Worm (Caenorhabditis elegans) whole organism, mixed stage, embryonic: ENCODE measurements around the gene ssu-1.

ENCODE experiments used
- M03D4.4 ChIP-seq: sonication (generic microtip); optimal IDR thresholded peaks from 2 replicates; lab custom pipeline; 2017; ENCODE audit warnings: mild to moderate bottlenecking, missing genetic modification characterization, missing compliant biosample characterization
- blmp-1 ChIP-seq: fragments of 150-350 bp; optimal IDR thresholded peaks from 2 replicates; lab custom pipeline; 2014; ENCODE audit warnings: missing biosample characterization, missing genetic modification characterization
- ceh-39 ChIP-seq: fragments of 150-350 bp; optimal IDR thresholded peaks from 2 replicates; lab custom pipeline; 2014; ENCODE audit warnings: missing biosample characterization, missing genetic modification characterization
- ceh-43 ChIP-seq: fragments of 200-800 bp; sonication (Bioruptor generic); optimal IDR thresholded peaks from 2 replicates; lab custom pipeline; 2018; ENCODE audit warnings: mild to moderate bottlenecking, missing genetic modification characterization, moderate library complexity, missing compliant biosample characterization
- cnd-1 ChIP-seq: fragments of 200-800 bp; sonication (Bioruptor generic); optimal IDR thresholded peaks from 2 replicates; lab custom pipeline; 2018; ENCODE audit warnings: mild to moderate bottlenecking, missing genetic modification characterization, missing compliant biosample characterization
- drap-1 ChIP-seq: fragments of 200-800 bp; sonication (Bioruptor generic); optimal IDR thresholded peaks from 3 replicates; lab custom pipeline; 2018; ENCODE audit warnings: mild to moderate bottlenecking, missing genetic modification characterization, missing compliant biosample characterization
- elt-1 ChIP-seq: sonication (generic microtip); optimal IDR thresholded peaks from 2 replicates; lab custom pipeline; 2017; ENCODE audit warnings: missing genetic modification characterization, mild to moderate bottlenecking, missing compliant biosample characterization, antibody characterized with exemption, moderate library complexity, borderline replicate concordance; ENCODE audit not compliant: insufficient read depth
- elt-3 ChIP-seq: fragments of 150-350 bp; optimal IDR thresholded peaks from 2 replicates; lab custom pipeline; 2014; ENCODE audit warnings: missing biosample characterization, missing genetic modification characterization
- flh-1 ChIP-seq: fragments of 200-800 bp; sonication (Bioruptor generic); optimal IDR thresholded peaks from 2 replicates; lab custom pipeline; 2018; ENCODE audit warnings: mild to moderate bottlenecking, missing genetic modification characterization, moderate library complexity, missing compliant biosample characterization
- ham-2 ChIP-seq: fragments of 200-800 bp; sonication (Bioruptor generic); optimal IDR thresholded peaks from 2 replicates; lab custom pipeline; 2018; ENCODE audit warnings: mild to moderate bottlenecking, missing genetic modification characterization, missing compliant biosample characterization
- hlh-1 ChIP-seq: fragments of 150-350 bp; optimal IDR thresholded peaks from 2 replicates; lab custom pipeline; 2014; ENCODE audit warnings: missing biosample characterization, missing genetic modification reagents, missing genetic modification characterization
- lin-13 ChIP-seq: fragments of 150-350 bp; optimal IDR thresholded peaks from 2 replicates; lab custom pipeline; 2014; ENCODE audit warnings: missing biosample characterization, missing genetic modification characterization
- lin-32 ChIP-seq: fragments of 200-800 bp; sonication (Bioruptor generic); optimal IDR thresholded peaks from 2 replicates; lab custom pipeline; 2018; ENCODE audit warnings: mild to moderate bottlenecking, missing genetic modification characterization, missing compliant biosample characterization
- mab-5 ChIP-seq: fragments of 150-350 bp; optimal IDR thresholded peaks from 2 replicates; lab custom pipeline; 2014; ENCODE audit warnings: missing biosample characterization, missing genetic modification characterization
- mep-1 ChIP-seq: fragments of 150-350 bp; optimal IDR thresholded peaks from 2 replicates; lab custom pipeline; 2017; ENCODE audit warnings: missing biosample characterization, missing genetic modification reagents, missing genetic modification characterization, inconsistent platforms
- mls-2 ChIP-seq: sonication (generic microtip); optimal IDR thresholded peaks from 2 replicates; lab custom pipeline; 2016; ENCODE audit warnings: mild to moderate bottlenecking, missing genetic modification characterization, moderate library complexity, missing compliant biosample characterization
- nhr-2 ChIP-seq: fragments of 150-350 bp; optimal IDR thresholded peaks from 2 replicates; lab custom pipeline; 2014; ENCODE audit warnings: missing biosample characterization, missing genetic modification characterization
- nhr-237 ChIP-seq: fragments of 150-350 bp; optimal IDR thresholded peaks from 2 replicates; lab custom pipeline; 2014; ENCODE audit warnings: missing biosample characterization, missing genetic modification characterization
- nhr-28 ChIP-seq: fragments of 150-350 bp; optimal IDR thresholded peaks from 2 replicates; lab custom pipeline; 2014; ENCODE audit warnings: missing biosample characterization, missing genetic modification characterization
- sem-2 ChIP-seq: fragments of 200-800 bp; sonication (Bioruptor generic); optimal IDR thresholded peaks from 2 replicates; lab custom pipeline; 2018; ENCODE audit warnings: mild to moderate bottlenecking, missing genetic modification characterization, missing compliant biosample characterization
- sptf-1 ChIP-seq: sonication (generic microtip); optimal IDR thresholded peaks from 2 replicates; lab custom pipeline; 2017; ENCODE audit warnings: mild to moderate bottlenecking, missing genetic modification characterization, moderate library complexity, missing compliant biosample characterization
- tbx-8 ChIP-seq: fragments of 200-800 bp; sonication (Bioruptor generic); optimal IDR thresholded peaks from 2 replicates; lab custom pipeline; 2018; ENCODE audit warnings: mild to moderate bottlenecking, missing genetic modification characterization, moderate library complexity, missing compliant biosample characterization
- unc-120 ChIP-seq: sonication (generic microtip); optimal IDR thresholded peaks from 2 replicates; lab custom pipeline; 2017; ENCODE audit warnings: missing genetic modification characterization, missing compliant biosample characterization; ENCODE audit not compliant: poor library complexity, severe bottlenecking
- unc-39 ChIP-seq: fragments of 150-350 bp; optimal IDR thresholded peaks from 2 replicates; lab custom pipeline; 2014; ENCODE audit warnings: missing biosample characterization, missing genetic modification characterization
- unc-62 ChIP-seq: fragments of 150-350 bp; optimal IDR thresholded peaks from 2 replicates; lab custom pipeline; 2014; ENCODE audit warnings: missing biosample characterization, missing genetic modification reagents, missing genetic modification characterization
- zip-8 ChIP-seq: fragments of 150-350 bp; optimal IDR thresholded peaks from 2 replicates; lab custom pipeline; 2014; ENCODE audit warnings: missing biosample characterization, missing genetic modification characterization

ssu-1 gene

DNA sequence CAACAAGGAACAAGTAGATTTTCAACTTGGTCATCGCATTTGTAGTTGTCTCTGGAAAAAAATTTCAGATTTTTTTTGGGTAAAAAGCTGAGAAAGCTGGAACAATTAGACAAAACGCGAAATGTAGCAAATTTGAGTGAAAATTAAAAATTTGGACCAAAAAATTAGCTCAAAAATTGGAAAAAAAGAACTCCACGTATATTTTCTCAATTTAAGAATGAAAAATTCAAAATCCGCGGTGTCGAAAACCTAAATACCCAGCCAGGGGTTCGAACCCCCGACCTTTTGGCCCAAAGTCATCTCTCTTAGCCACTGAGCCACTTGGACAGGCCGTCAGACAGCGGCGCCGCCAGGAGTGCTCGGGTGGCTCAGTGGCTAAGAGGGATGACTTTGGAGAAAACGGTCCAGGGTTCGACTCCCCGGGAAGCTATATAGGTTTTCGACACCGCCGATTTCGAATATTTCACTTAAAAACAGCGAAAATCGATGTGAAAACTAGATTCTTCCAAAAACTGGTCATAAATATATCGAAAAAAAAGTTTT, 12.4 kb downstream of the ssu-1 start, which contains the start of gene ncx-1:
Gene ncx-1 (minus strand): TSS at position 51 of the 543 bp plus-strand sequence.
- no peak for TF ChIP-seq cnd-1 (tag; lab: Kevin White, UChicago)
- no peak for TF ChIP-seq mab-5 (tag; lab: Kevin White, UChicago)
- no peak for TF ChIP-seq lin-13 (tag; lab: Kevin White, UChicago)
- TF ChIP-seq ham-2 (GFP tag; lab: Kevin White, UChicago), result no peak
- no peak for TF ChIP-seq tbx-8
- TF ChIP-seq nhr-2 (tag; lab: Kevin White, UChicago), result no peak

DNA sequence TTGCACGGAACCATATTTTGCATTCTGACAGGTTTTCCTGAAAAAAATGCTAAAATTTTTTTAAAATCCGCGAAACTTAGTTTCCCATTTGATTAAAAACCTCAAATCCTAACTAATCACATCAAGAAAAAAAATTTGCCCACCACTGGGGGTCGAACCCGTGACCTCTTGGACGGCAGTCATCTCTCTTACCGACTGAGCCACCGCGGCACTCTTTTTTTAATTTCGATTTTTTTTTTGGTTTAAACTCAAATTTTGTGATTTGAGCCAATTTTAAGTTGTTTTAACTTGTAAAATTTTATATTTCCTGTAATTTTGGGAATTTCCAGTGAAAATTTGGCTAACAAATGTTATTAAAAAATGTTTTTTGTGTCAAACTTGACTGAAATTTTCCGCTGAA, 13.3 kb downstream of the ssu-1 start:
- no peak for TF ChIP-seq sptf-1 (tag; lab: Kevin White, UChicago)
- TF ChIP-seq unc-120 (tag; lab: Kevin White, UChicago), result no peak
- no peak for TF ChIP-seq lin-13 (tag; lab: Kevin White, UChicago)
- no peak for TF ChIP-seq mab-5 (tag; lab: Kevin White, UChicago)
- no peak for TF ChIP-seq nhr-237 (tag; lab: Kevin White, UChicago)
- TF ChIP-seq mep-1 (tag; lab: Kevin White, UChicago), result no peak
- TF ChIP-seq ceh-43 (GFP tag; lab: Kevin White, UChicago), result no peak
- no peak for TF ChIP-seq elt-3 (tag; lab: Kevin White, UChicago)
- no peak for TF ChIP-seq flh-1 (GFP tag; lab: Kevin White, UChicago)
- no peak for TF ChIP-seq sem-2
- TF ChIP-seq hlh-1, result no peak
- TF ChIP-seq nhr-28 (tag; lab: Kevin White, UChicago), result no peak
- TF ChIP-seq ham-2 (GFP tag; lab: Kevin White, UChicago), result no peak

DNA sequence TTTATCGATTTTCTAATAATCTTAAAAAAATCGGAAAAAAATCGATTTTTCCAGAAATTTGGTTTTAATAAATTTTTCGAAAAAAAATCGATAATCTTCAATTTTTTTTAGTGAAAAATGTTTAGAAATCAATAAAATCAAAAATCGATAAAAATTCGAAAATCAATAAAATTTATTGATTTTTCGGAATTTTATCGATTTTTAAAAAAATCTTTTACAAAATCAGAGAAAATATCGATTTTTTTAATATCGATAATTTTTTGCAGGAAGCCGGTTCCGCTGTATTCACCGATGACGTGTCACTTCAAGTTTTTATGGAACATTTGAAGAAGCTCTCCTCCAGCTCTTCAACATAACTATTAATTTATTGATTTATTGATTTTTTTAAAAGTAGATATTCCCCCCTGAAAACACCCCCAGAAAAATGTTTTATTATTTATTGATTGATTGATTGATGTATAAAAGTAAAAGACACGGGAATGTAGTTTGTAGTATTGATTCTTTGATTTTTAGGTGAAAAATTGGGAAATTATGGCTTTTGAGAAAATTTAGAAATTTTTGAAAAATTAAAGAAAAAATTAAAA, 27.8 kb downstream of the ssu-1 start:
- TF ChIP-seq nhr-237 (tag; lab: Kevin White, UChicago), result no peak
- no peak for TF ChIP-seq zip-8 (tag; lab: Kevin White, UChicago)
- TF ChIP-seq ceh-39 (tag; lab: Kevin White, UChicago), result no peak
- no peak for TF ChIP-seq nhr-28 (tag; lab: Kevin White, UChicago)
- no peak for TF ChIP-seq mls-2 (tag; lab: Kevin White, UChicago)

DNA sequence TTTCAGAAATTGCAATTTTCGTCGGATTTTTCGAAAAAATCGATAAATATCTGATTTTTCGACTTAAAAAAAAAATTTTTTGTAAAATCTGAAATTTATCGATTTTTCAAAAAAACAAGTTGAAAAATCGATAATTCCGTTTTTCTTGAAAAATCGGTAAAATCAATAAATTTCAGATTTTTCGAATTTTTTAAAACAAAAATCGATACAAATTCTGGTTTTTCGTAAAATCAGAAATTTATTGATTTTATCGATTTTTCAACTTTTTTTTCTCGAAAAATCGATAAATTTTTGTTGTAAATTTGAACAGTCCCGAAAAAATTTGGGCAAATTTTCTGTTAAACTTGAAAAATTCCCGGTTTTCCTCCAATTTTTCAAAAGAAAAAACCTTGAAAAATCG, 28.6 kb downstream of the ssu-1 start:
- TF ChIP-seq M03D4.4 (tag; lab: Kevin White, UChicago), result no peak
- TF ChIP-seq cnd-1 (tag; lab: Kevin White, UChicago), result no peak
- no peak for TF ChIP-seq drap-1
- TF ChIP-seq nhr-2 (tag; lab: Kevin White, UChicago), result no peak

ce11 chrV:20097164-20097563, 35.9 kb downstream of the ssu-1 start:
- TF ChIP-seq unc-62 (GFP tag; lab: Kevin White, UChicago), result no peak
- no peak for TF ChIP-seq lin-32 (GFP tag; lab: Kevin White, UChicago)
- no peak for TF ChIP-seq M03D4.4 (tag; lab: Kevin White, UChicago)
- TF ChIP-seq cnd-1 (tag; lab: Kevin White, UChicago), result no peak
- TF ChIP-seq drap-1, result no peak
- no peak for TF ChIP-seq mls-2 (tag; lab: Kevin White, UChicago)
- TF ChIP-seq unc-39, result no peak
- TF ChIP-seq blmp-1 (tag; lab: Kevin White, UChicago), result no peak
- TF ChIP-seq ceh-39 (tag; lab: Kevin White, UChicago), result no peak
- no peak for TF ChIP-seq mab-5 (tag; lab: Kevin White, UChicago)
- no peak for TF ChIP-seq elt-1 (tag; lab: Kevin White, UChicago)

- no peak for TF ChIP-seq tbx-8
- TF ChIP-seq sptf-1 (tag; lab: Kevin White, UChicago), result no peak
- TF ChIP-seq M03D4.4 (tag; lab: Kevin White, UChicago), result no peak
Observed at ce11 chrV:20094908-20095307, 38.2 kb downstream of the ssu-1 start, which contains the start of gene nlp-69. Gene nlp-69 (minus strand): TSS chrV:20095008.
